Worm (Caenorhabditis elegans) whole organism, L4/young adult: Measurements from ENCODE around the gene fbxa-170.
"Not testable (repeated sequence)": the region's sequence is repeated elsewhere in the genome, so short reads cannot be mapped to it uniquely, and the experiment has no call there.

Experiments used
- W03F9.2 ChIP-seq: fragments of 150-350 bp; optimal IDR thresholded peaks from 2 replicates; lab custom pipeline; 2014; ENCODE audit warnings: missing biosample characterization, missing genetic modification characterization
- dao-5 ChIP-seq: sonication (generic microtip); optimal IDR thresholded peaks from 2 replicates; lab custom pipeline; 2016; ENCODE audit warnings: missing genotype, missing genetic modification characterization, moderate library complexity, missing compliant biosample characterization
- him-1 ChIP-seq: sonication (generic microtip); optimal IDR thresholded peaks from 2 replicates; lab custom pipeline; 2016; ENCODE audit warnings: missing genotype, missing genetic modification reagents, missing genetic modification characterization, missing compliant biosample characterization

fbxa-170 gene

ce11 chrX:1678021-1678420 lies at the start of gene fbxa-170:
TSS of gene fbxa-170 (minus strand) at chrX:1678121.
- no peak for TF ChIP-seq W03F9.2 (tag; lab: Kevin White, UChicago)
- no peak for TF ChIP-seq dao-5 (tag; lab: Kevin White, UChicago)
- TF ChIP-seq him-1 = no peak

- no peak for TF ChIP-seq dao-5 (tag; lab: Kevin White, UChicago)
- TF ChIP-seq W03F9.2 (tag; lab: Kevin White, UChicago) = no peak
- TF ChIP-seq him-1 = no peak
Observed at ce11 chrX:1727056-1727455, 49.1 kb upstream of the fbxa-170 start, which contains the start of gene F07G6.2. TSS of gene F07G6.2 (plus strand) at chrX:1727356.

ce11 chrX:1720359-1720758 lies 42.4 kb upstream of the fbxa-170 start, which contains the start of gene F07G6.8:
TSS of gene F07G6.8 (minus strand) at chrX:1720459.
- TF ChIP-seq him-1 = no peak
- no peak for TF ChIP-seq dao-5 (tag; lab: Kevin White, UChicago)
- TF ChIP-seq W03F9.2 (tag; lab: Kevin White, UChicago) = no peak

- TF ChIP-seq dao-5 (tag; lab: Kevin White, UChicago) (no peak), him-1 (no peak), W03F9.2 (tag; lab: Kevin White, UChicago) (no peak)
Observed at ce11 chrX:1718479-1718878, 40.6 kb upstream of the fbxa-170 start, which contains the start of gene fbxa-53. TSS of gene fbxa-53 (minus strand) at chrX:1718579.

- TF ChIP-seq W03F9.2 (tag; lab: Kevin White, UChicago) (no peak), dao-5 (tag; lab: Kevin White, UChicago) (no peak), him-1 (no peak)
Observed at ce11 chrX:1712538-1712937, 34.6 kb upstream of the fbxa-170 start, which contains the start of gene fbxa-52. TSS of gene fbxa-52 (minus strand) at chrX:1712638.

ce11 chrX:1706538-1706937 lies 28.6 kb upstream of the fbxa-170 start, which contains the start of gene F07G6.5:
TSS of gene F07G6.5 (minus strand) at chrX:1706638.
- TF ChIP-seq him-1 (no peak), W03F9.2 (tag; lab: Kevin White, UChicago) (no peak), dao-5 (tag; lab: Kevin White, UChicago) (no peak)

- TF ChIP-seq dao-5 (tag; lab: Kevin White, UChicago) (no peak), W03F9.2 (tag; lab: Kevin White, UChicago) (no peak), him-1 (no peak)
Observed at ce11 chrX:1703840-1704239, 25.9 kb upstream of the fbxa-170 start, which contains the start of gene C36C9.5. TSS of gene C36C9.5 (minus strand) at chrX:1703940.

- no peak for TF ChIP-seq him-1
- no peak for TF ChIP-seq dao-5 (tag; lab: Kevin White, UChicago)
- TF ChIP-seq W03F9.2 (tag; lab: Kevin White, UChicago) = no peak
Observed at ce11 chrX:1703049-1703448, 25.1 kb upstream of the fbxa-170 start.

ce11 chrX:1698476-1698875 lies 20.6 kb upstream of the fbxa-170 start:
- TF ChIP-seq him-1 (no peak), dao-5 (tag; lab: Kevin White, UChicago) (no peak), W03F9.2 (tag; lab: Kevin White, UChicago) (no peak)

- TF ChIP-seq W03F9.2 (tag; lab: Kevin White, UChicago); dao-5 (tag; lab: Kevin White, UChicago); him-1: not testable (repeated sequence)
Observed at ce11 chrX:1696879-1697278, 19.0 kb upstream of the fbxa-170 start, which contains the start of gene C36C9.4. TSS of gene C36C9.4 (minus strand) at chrX:1696979.

ce11 chrX:1690894-1691293 lies 13.0 kb upstream of the fbxa-170 start, which contains the start of gene C36C9.6:
TSS of gene C36C9.6 (minus strand) at chrX:1690994.
- TF ChIP-seq W03F9.2 (tag; lab: Kevin White, UChicago); him-1; dao-5 (tag; lab: Kevin White, UChicago): not testable (repeated sequence)

- not testable (repeated sequence) for TF ChIP-seq dao-5 (tag; lab: Kevin White, UChicago); him-1; W03F9.2 (tag; lab: Kevin White, UChicago)
Observed at ce11 chrX:1689996-1690395, 12.1 kb upstream of the fbxa-170 start, which contains the start of gene C36C9.12. TSS of gene C36C9.12 (minus strand) at chrX:1690096.

ce11 chrX:1687079-1687478 lies 9.2 kb upstream of the fbxa-170 start, which contains the start of gene C36C9.11:
TSS of gene C36C9.11 (plus strand) at chrX:1687379.
- TF ChIP-seq W03F9.2 (tag; lab: Kevin White, UChicago); dao-5 (tag; lab: Kevin White, UChicago); him-1: not testable (repeated sequence)

- TF ChIP-seq dao-5 (tag; lab: Kevin White, UChicago) (no peak), W03F9.2 (tag; lab: Kevin White, UChicago) (no peak), him-1 (no peak)
Observed at ce11 chrX:1682558-1682957, 4.6 kb upstream of the fbxa-170 start, which contains the start of gene meg-4. TSS of gene meg-4 (plus strand) at chrX:1682954.
